Worm (Caenorhabditis elegans) whole organism, L1 larva: Measurements from ENCODE around the gene rom-3.

Experiments used
- ceh-82 ChIP-seq, 3 experiments: fragments of 150-350 bp in 1 of 3; sonication (generic microtip) in 2 of 3; optimal IDR thresholded peaks; 2 replicates each; lab custom pipeline; 2014 to 2017; ENCODE audit warnings: missing biosample characterization in 3 of 3, missing genetic modification characterization in 3 of 3
- dsc-1 ChIP-seq: sonication (generic microtip); optimal IDR thresholded peaks from 2 replicates; lab custom pipeline; 2016; ENCODE audit warnings: mild to moderate bottlenecking, missing genetic modification characterization, missing compliant biosample characterization
- fkh-10 ChIP-seq: sonication (generic microtip); optimal IDR thresholded peaks from 2 replicates; lab custom pipeline; 2017; ENCODE audit warnings: missing biosample characterization, missing genetic modification reagents, missing genetic modification characterization
- fos-1 ChIP-seq: fragments of 150-350 bp; optimal IDR thresholded peaks from 2 replicates; lab custom pipeline; 2014; ENCODE audit warnings: missing biosample characterization, missing genetic modification characterization
- nhr-28 ChIP-seq: fragments of 150-350 bp; optimal IDR thresholded peaks from 2 replicates; lab custom pipeline; 2014; ENCODE audit warnings: missing biosample characterization, missing genetic modification characterization
- pqm-1 ChIP-seq: sonication (generic microtip); optimal IDR thresholded peaks from 3 replicates; lab custom pipeline; 2017; ENCODE audit warnings: missing biosample characterization, missing genetic modification characterization

ce11 chrIV:16988397-16988796 is 18.1 kb upstream of the rom-3 start, which contains the start of gene nccd-1:
- TF ChIP-seq ceh-82 (tag; optimal IDR thresholded peaks at IDR 0.05; lab: Kevin White, UChicago) (no peak), dsc-1 (tag; lab: Kevin White, UChicago) (no peak), pqm-1 (no peak), nhr-28 (tag; lab: Kevin White, UChicago) (no peak), fos-1 (tag; lab: Kevin White, UChicago) (no peak), fkh-10 (GFP tag; lab: Kevin White, UChicago) (no peak)
